Worm (Caenorhabditis elegans) whole organism, mixed stage, embryonic: Measurements from ENCODE around the gene srsx-33.
A peak's percentile ranks its signal among the peaks of the same experiment; 100 is the strongest.

ENCODE experiments used
- M03D4.4 ChIP-seq: sonication (generic microtip); optimal IDR thresholded peaks from 2 replicates; lab custom pipeline; 2017; ENCODE audit warnings: mild to moderate bottlenecking, missing genetic modification characterization, missing compliant biosample characterization
- bed-3 ChIP-seq: fragments of 200-800 bp; sonication (Bioruptor generic); optimal IDR thresholded peaks from 3 replicates; lab custom pipeline; 2018; ENCODE audit warnings: mild to moderate bottlenecking, missing genetic modification characterization, moderate library complexity, missing compliant biosample characterization
- blmp-1 ChIP-seq: fragments of 150-350 bp; optimal IDR thresholded peaks from 2 replicates; lab custom pipeline; 2014; ENCODE audit warnings: missing biosample characterization, missing genetic modification characterization
- ceh-39 ChIP-seq: fragments of 150-350 bp; optimal IDR thresholded peaks from 2 replicates; lab custom pipeline; 2014; ENCODE audit warnings: missing biosample characterization, missing genetic modification characterization
- ceh-43 ChIP-seq: fragments of 200-800 bp; sonication (Bioruptor generic); optimal IDR thresholded peaks from 2 replicates; lab custom pipeline; 2018; ENCODE audit warnings: mild to moderate bottlenecking, missing genetic modification characterization, moderate library complexity, missing compliant biosample characterization
- ceh-83 ChIP-seq: fragments of 200-800 bp; sonication (Bioruptor generic); optimal IDR thresholded peaks from 2 replicates; lab custom pipeline; 2018; ENCODE audit warnings: mild to moderate bottlenecking, missing genetic modification characterization, missing compliant biosample characterization
- ces-1 ChIP-seq: fragments of 150-350 bp; optimal IDR thresholded peaks from 2 replicates; lab custom pipeline; 2014; ENCODE audit warnings: missing biosample characterization, missing genetic modification reagents, missing genetic modification characterization
- cnd-1 ChIP-seq: fragments of 200-800 bp; sonication (Bioruptor generic); optimal IDR thresholded peaks from 2 replicates; lab custom pipeline; 2018; ENCODE audit warnings: mild to moderate bottlenecking, missing genetic modification characterization, missing compliant biosample characterization
- drap-1 ChIP-seq: fragments of 200-800 bp; sonication (Bioruptor generic); optimal IDR thresholded peaks from 3 replicates; lab custom pipeline; 2018; ENCODE audit warnings: mild to moderate bottlenecking, missing genetic modification characterization, missing compliant biosample characterization
- elt-1 ChIP-seq: sonication (generic microtip); optimal IDR thresholded peaks from 2 replicates; lab custom pipeline; 2017; ENCODE audit warnings: missing genetic modification characterization, mild to moderate bottlenecking, missing compliant biosample characterization, antibody characterized with exemption, moderate library complexity, borderline replicate concordance; ENCODE audit not compliant: insufficient read depth
- elt-3 ChIP-seq: fragments of 150-350 bp; optimal IDR thresholded peaks from 2 replicates; lab custom pipeline; 2014; ENCODE audit warnings: missing biosample characterization, missing genetic modification characterization
- flh-1 ChIP-seq: fragments of 200-800 bp; sonication (Bioruptor generic); optimal IDR thresholded peaks from 2 replicates; lab custom pipeline; 2018; ENCODE audit warnings: mild to moderate bottlenecking, missing genetic modification characterization, moderate library complexity, missing compliant biosample characterization
- ham-2 ChIP-seq: fragments of 200-800 bp; sonication (Bioruptor generic); optimal IDR thresholded peaks from 2 replicates; lab custom pipeline; 2018; ENCODE audit warnings: mild to moderate bottlenecking, missing genetic modification characterization, missing compliant biosample characterization
- hlh-1 ChIP-seq: fragments of 150-350 bp; optimal IDR thresholded peaks from 2 replicates; lab custom pipeline; 2014; ENCODE audit warnings: missing biosample characterization, missing genetic modification reagents, missing genetic modification characterization
- lin-13 ChIP-seq: fragments of 150-350 bp; optimal IDR thresholded peaks from 2 replicates; lab custom pipeline; 2014; ENCODE audit warnings: missing biosample characterization, missing genetic modification characterization
- lin-32 ChIP-seq: fragments of 200-800 bp; sonication (Bioruptor generic); optimal IDR thresholded peaks from 2 replicates; lab custom pipeline; 2018; ENCODE audit warnings: mild to moderate bottlenecking, missing genetic modification characterization, missing compliant biosample characterization
- lsy-2 ChIP-seq: fragments of 150-350 bp; optimal IDR thresholded peaks from 2 replicates; lab custom pipeline; 2014; ENCODE audit warnings: missing biosample characterization, missing genetic modification characterization
- mab-5 ChIP-seq: fragments of 150-350 bp; optimal IDR thresholded peaks from 2 replicates; lab custom pipeline; 2014; ENCODE audit warnings: missing biosample characterization, missing genetic modification characterization
- mep-1 ChIP-seq: fragments of 150-350 bp; optimal IDR thresholded peaks from 2 replicates; lab custom pipeline; 2017; ENCODE audit warnings: missing biosample characterization, missing genetic modification reagents, missing genetic modification characterization, inconsistent platforms
- mls-2 ChIP-seq: sonication (generic microtip); optimal IDR thresholded peaks from 2 replicates; lab custom pipeline; 2016; ENCODE audit warnings: mild to moderate bottlenecking, missing genetic modification characterization, moderate library complexity, missing compliant biosample characterization
- nhr-12 ChIP-seq: fragments of 150-350 bp; optimal IDR thresholded peaks from 2 replicates; lab custom pipeline; 2014; ENCODE audit warnings: missing biosample characterization, missing genetic modification characterization
- nhr-2 ChIP-seq: fragments of 150-350 bp; optimal IDR thresholded peaks from 2 replicates; lab custom pipeline; 2014; ENCODE audit warnings: missing biosample characterization, missing genetic modification characterization
- nhr-237 ChIP-seq: fragments of 150-350 bp; optimal IDR thresholded peaks from 2 replicates; lab custom pipeline; 2014; ENCODE audit warnings: missing biosample characterization, missing genetic modification characterization
- nhr-28 ChIP-seq: fragments of 150-350 bp; optimal IDR thresholded peaks from 2 replicates; lab custom pipeline; 2014; ENCODE audit warnings: missing biosample characterization, missing genetic modification characterization
- nhr-76 ChIP-seq: sonication (generic microtip); optimal IDR thresholded peaks from 2 replicates; lab custom pipeline; 2017; ENCODE audit warnings: missing biosample characterization, missing genetic modification characterization
- pha-4 ChIP-seq: fragments of 150-350 bp; optimal IDR thresholded peaks from 2 replicates; lab custom pipeline; 2018; ENCODE audit warnings: missing biosample characterization, missing genetic modification reagents, missing genetic modification characterization
- sem-2 ChIP-seq: fragments of 200-800 bp; sonication (Bioruptor generic); optimal IDR thresholded peaks from 2 replicates; lab custom pipeline; 2018; ENCODE audit warnings: mild to moderate bottlenecking, missing genetic modification characterization, missing compliant biosample characterization
- snpc-4 ChIP-seq: fragments of 150-350 bp; optimal IDR thresholded peaks from 2 replicates; lab custom pipeline; 2014; ENCODE audit warnings: missing biosample characterization, missing genetic modification characterization
- sptf-1 ChIP-seq: sonication (generic microtip); optimal IDR thresholded peaks from 2 replicates; lab custom pipeline; 2017; ENCODE audit warnings: mild to moderate bottlenecking, missing genetic modification characterization, moderate library complexity, missing compliant biosample characterization
- tbx-8 ChIP-seq: fragments of 200-800 bp; sonication (Bioruptor generic); optimal IDR thresholded peaks from 2 replicates; lab custom pipeline; 2018; ENCODE audit warnings: mild to moderate bottlenecking, missing genetic modification characterization, moderate library complexity, missing compliant biosample characterization
- unc-120 ChIP-seq: sonication (generic microtip); optimal IDR thresholded peaks from 2 replicates; lab custom pipeline; 2017; ENCODE audit warnings: missing genetic modification characterization, missing compliant biosample characterization; ENCODE audit not compliant: poor library complexity, severe bottlenecking
- unc-39 ChIP-seq: fragments of 150-350 bp; optimal IDR thresholded peaks from 2 replicates; lab custom pipeline; 2014; ENCODE audit warnings: missing biosample characterization, missing genetic modification characterization
- unc-62 ChIP-seq: fragments of 150-350 bp; optimal IDR thresholded peaks from 2 replicates; lab custom pipeline; 2014; ENCODE audit warnings: missing biosample characterization, missing genetic modification reagents, missing genetic modification characterization
- zip-8 ChIP-seq: fragments of 150-350 bp; optimal IDR thresholded peaks from 2 replicates; lab custom pipeline; 2014; ENCODE audit warnings: missing biosample characterization, missing genetic modification characterization
- ztf-11 ChIP-seq: fragments of 150-350 bp; optimal IDR thresholded peaks from 2 replicates; lab custom pipeline; 2014; ENCODE audit warnings: missing biosample characterization, missing genetic modification characterization

Gene srsx-33

ce11 chrV:11239187-11239725 lies 13.1 kb downstream of the srsx-33 start, which contains the start of the genes dvc-1 and ima-1:
dvc-1 (minus strand) TSS chrV:11239331.
ima-1 (plus strand) TSS chrV:11239675.
- peak; percentile 70 for TF ChIP-seq nhr-76 (tag; lab: Kevin White, UChicago)
- TF ChIP-seq ceh-43 (GFP tag; lab: Kevin White, UChicago), result peak; percentile 82
- no peak for TF ChIP-seq elt-3 (tag; lab: Kevin White, UChicago)
- peak; percentile 61 for TF ChIP-seq nhr-237 (tag; lab: Kevin White, UChicago)
- peak; percentile 78 for TF ChIP-seq M03D4.4 (tag; lab: Kevin White, UChicago)
- TF ChIP-seq snpc-4, result no peak
- TF ChIP-seq ces-1 (GFP tag; lab: Kevin White, UChicago), result peak; percentile 36
- TF ChIP-seq nhr-12 (tag; lab: Kevin White, UChicago), result peak; percentile 56
- peak; percentile 54 for TF ChIP-seq unc-120 (tag; lab: Kevin White, UChicago)
- no peak for TF ChIP-seq lin-13
- TF ChIP-seq lin-32 (GFP tag; lab: Kevin White, UChicago), result no peak
- peak; percentile 44 for TF ChIP-seq bed-3 (GFP tag; lab: Kevin White, UChicago)
- peak; percentile 75 for TF ChIP-seq mep-1 (tag; lab: Kevin White, UChicago)
- TF ChIP-seq ztf-11 (tag; lab: Kevin White, UChicago), result peak; percentile 89
- TF ChIP-seq nhr-2 (tag; lab: Kevin White, UChicago), result no peak
- no peak for TF ChIP-seq ceh-39 (tag; lab: Kevin White, UChicago)
- TF ChIP-seq flh-1 (GFP tag; lab: Kevin White, UChicago), result no peak
- peak; percentile 59 for TF ChIP-seq ceh-83
- peak; percentile 69 for TF ChIP-seq drap-1 (GFP tag; lab: Kevin White, UChicago)
- TF ChIP-seq sptf-1, result peak; percentile 89
- TF ChIP-seq sem-2, result peak; percentile 65
- peak; percentile 76 for TF ChIP-seq cnd-1
- no peak for TF ChIP-seq unc-62
- TF ChIP-seq ham-2, result peak; percentile 14
- TF ChIP-seq unc-39, result no peak
- TF ChIP-seq lsy-2 (tag; lab: Kevin White, UChicago), result peak; percentile 56
- no peak for TF ChIP-seq zip-8 (tag; lab: Kevin White, UChicago)
- TF ChIP-seq elt-1 (tag; lab: Kevin White, UChicago), result peak; percentile 2
- TF ChIP-seq pha-4 (tag; lab: Kevin White, UChicago), result no peak
- TF ChIP-seq tbx-8 (GFP tag; lab: Kevin White, UChicago), result no peak
- no peak for TF ChIP-seq mab-5 (tag; lab: Kevin White, UChicago)
- TF ChIP-seq mls-2 (tag; lab: Kevin White, UChicago), result peak; percentile 87
- TF ChIP-seq blmp-1, result peak; percentile 64
- TF ChIP-seq hlh-1 (tag; lab: Kevin White, UChicago), result peak; percentile 48
- TF ChIP-seq nhr-28 (tag; lab: Kevin White, UChicago), result peak; percentile 8

- no peak for TF ChIP-seq drap-1 (GFP tag; lab: Kevin White, UChicago)
- TF ChIP-seq ham-2, result no peak
- TF ChIP-seq lin-32 (GFP tag; lab: Kevin White, UChicago), result no peak
- no peak for TF ChIP-seq mab-5 (tag; lab: Kevin White, UChicago)
- no peak for TF ChIP-seq M03D4.4 (tag; lab: Kevin White, UChicago)
- no peak for TF ChIP-seq nhr-28 (tag; lab: Kevin White, UChicago)
These were observed 16.5 kb downstream of the srsx-33 start for ce11 chrV:11235876-11236275.

- TF ChIP-seq elt-3 (tag; lab: Kevin White, UChicago) (no peak), unc-39 (no peak), lin-32 (GFP tag; lab: Kevin White, UChicago) (no peak), unc-120 (tag; lab: Kevin White, UChicago) (no peak), nhr-28 (tag; lab: Kevin White, UChicago) (no peak), blmp-1 (no peak), ceh-43 (GFP tag; lab: Kevin White, UChicago) (no peak), hlh-1 (tag; lab: Kevin White, UChicago) (no peak)
These were observed 18.0 kb downstream of the srsx-33 start, which contains the start of gene T19B10.5 for ce11 chrV:11234350-11234749. T19B10.5 (plus strand) TSS chrV:11234650.
